Worm (Caenorhabditis elegans) whole organism, early embryonic: ENCODE data around the gene F13D12.5.

Experiments used
- ceh-13 ChIP-seq: fragments of 200-800 bp; sonication (Bioruptor generic); optimal IDR thresholded peaks from 2 replicates; lab custom pipeline; 2018; ENCODE audit warnings: mild to moderate bottlenecking, missing genetic modification characterization, missing compliant biosample characterization
- flt-1 ChIP-seq: fragments of 200-800 bp; sonication (Bioruptor generic); IDR thresholded peaks from 2 replicates; pipeline ENCODE4 v1.3.6; 2022; ENCODE audit warnings: missing genetic modification characterization, missing compliant biosample characterization
- hmbx-1 ChIP-seq: sonication (generic microtip); optimal IDR thresholded peaks from 2 replicates; lab custom pipeline; 2016; ENCODE audit warnings: mild to moderate bottlenecking, missing genetic modification characterization, missing compliant biosample characterization
- hmg-4 ChIP-seq: fragments of 200-800 bp; sonication (Bioruptor generic); optimal IDR thresholded peaks from 2 replicates; lab custom pipeline; 2018; ENCODE audit warnings: mild to moderate bottlenecking, missing genetic modification characterization, missing compliant biosample characterization

- TF ChIP-seq hmbx-1 (tag; lab: Kevin White, UChicago) (no peak), ceh-13 (GFP tag; lab: Kevin White, UChicago) (no peak), flt-1 (GFP tag; lab: Robert Waterston, UW) (no peak), hmg-4 (GFP tag; lab: Kevin White, UChicago) (no peak)
These were observed 13.0 kb upstream of the F13D12.5 start, which contains the start of gene F13D12.10 for ce11 chrII:11713569-11713968.
